Fruit fly (Drosophila melanogaster) whole organism, adult: ENCODE data around the gene Gad1.

ENCODE experiments used
- CG11617 ChIP-seq: fragments of 200-800 bp; sonication (Bioruptor generic); optimal IDR thresholded peaks from 2 replicates; lab custom pipeline; 2017; ENCODE audit warnings: mild to moderate bottlenecking, missing biosample characterization, missing genetic modification reagents, missing genetic modification characterization
- CG12768 ChIP-seq: fragments of 200-800 bp; sonication (Bioruptor generic); optimal IDR thresholded peaks from 2 replicates; lab custom pipeline; 2017; ENCODE audit warnings: missing biosample characterization, missing genetic modification characterization, mild to moderate bottlenecking, moderate library complexity, missing genetic modification reagents
- CG14711 ChIP-seq: fragments of 200-800 bp; sonication (Bioruptor generic); optimal IDR thresholded peaks from 2 replicates; lab custom pipeline; 2018; ENCODE audit warnings: missing biosample characterization, mild to moderate bottlenecking, missing genetic modification characterization, moderate library complexity
- CG1620 ChIP-seq: fragments of 200-800 bp; sonication (Bioruptor generic); optimal IDR thresholded peaks from 2 replicates; lab custom pipeline; 2016; ENCODE audit warnings: missing biosample characterization, missing genetic modification characterization
- CG5204 ChIP-seq: fragments of 200-800 bp; sonication (Bioruptor generic); optimal IDR thresholded peaks from 2 replicates; lab custom pipeline; 2016; ENCODE audit warnings: missing biosample characterization, missing genetic modification characterization
- CG7045 ChIP-seq: fragments of 200-800 bp; sonication (Bioruptor generic); optimal IDR thresholded peaks from 2 replicates; lab custom pipeline; 2017; ENCODE audit warnings: missing biosample characterization, mild to moderate bottlenecking, missing genetic modification characterization
- CG7101 ChIP-seq: fragments of 200-800 bp; sonication (Bioruptor generic); optimal IDR thresholded peaks from 2 replicates; lab custom pipeline; 2018; ENCODE audit warnings: missing biosample characterization, mild to moderate bottlenecking, missing genetic modification characterization, moderate library complexity
- Clk ChIP-seq: fragments of 200-800 bp; sonication (Bioruptor generic); optimal IDR thresholded peaks from 2 replicates; lab custom pipeline; 2017; ENCODE audit warnings: missing biosample characterization, missing genetic modification characterization
- Hr96 ChIP-seq: fragments of 200-800 bp; sonication (Bioruptor generic); optimal IDR thresholded peaks from 2 replicates; lab custom pipeline; 2016; ENCODE audit warnings: missing biosample characterization, missing genetic modification characterization
- cic ChIP-seq: fragments of 200-800 bp; sonication (Bioruptor generic); optimal IDR thresholded peaks from 2 replicates; lab custom pipeline; 2017; ENCODE audit warnings: missing biosample characterization, mild to moderate bottlenecking, missing genetic modification characterization, moderate library complexity
- kay ChIP-seq: fragments of 200-800 bp; sonication (Bioruptor generic); peaks from one replicate; lab custom pipeline; 2016; ENCODE audit warnings: missing biosample characterization, missing genetic modification characterization, borderline replicate concordance
- tj ChIP-seq: fragments of 200-800 bp; sonication (Bioruptor generic); optimal IDR thresholded peaks from 3 replicates; lab custom pipeline; 2017; ENCODE audit warnings: missing biosample characterization, mild to moderate bottlenecking, missing genetic modification characterization, moderate library complexity
- toe ChIP-seq: fragments of 200-800 bp; sonication (Bioruptor generic); optimal IDR thresholded peaks from 2 replicates; lab custom pipeline; 2016; ENCODE audit warnings: missing biosample characterization, missing genetic modification characterization

dm6 chr3L:4081243-4081642 lies 7.3 kb downstream of the Gad1 start:
- TF ChIP-seq kay (GFP tag; lab: Kevin White, UChicago) (no peak), Hr96 (GFP tag; lab: Kevin White, UChicago) (no peak), Clk (GFP tag; lab: Kevin White, UChicago) (no peak), CG1620 (GFP tag; lab: Kevin White, UChicago) (no peak), toe (GFP tag; lab: Kevin White, UChicago) (no peak), tj (no peak), CG7101 (tag; lab: Kevin White, UChicago) (no peak), CG5204 (GFP tag; lab: Kevin White, UChicago) (no peak), cic (no peak), CG11617 (no peak), CG12768 (GFP tag; lab: Kevin White, UChicago) (no peak), CG14711 (no peak), CG7045 (GFP tag; lab: Kevin White, UChicago) (no peak)
